Fruit fly (Drosophila melanogaster): Measurements from ENCODE around the gene GC1.

DNA sequence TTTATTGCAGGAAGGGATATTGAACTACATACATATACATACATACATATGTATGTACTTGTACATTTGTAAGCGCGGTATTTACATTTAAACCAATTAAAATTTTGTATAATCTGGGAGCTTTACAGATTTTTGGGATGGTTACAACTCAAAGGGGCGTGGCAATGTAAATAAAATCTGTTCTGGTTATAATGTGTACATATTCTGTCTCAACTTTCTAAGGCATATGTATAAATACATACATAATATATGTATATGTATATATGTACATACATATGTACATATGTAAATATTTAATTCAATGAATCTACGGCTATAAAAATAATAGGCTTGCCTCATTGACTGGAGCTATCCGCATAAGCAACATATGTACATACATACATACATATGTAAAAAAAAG, 10.1 kb upstream of the GC1 start:
- TF ChIP-seq CG9705 (GFP tag; optimal IDR thresholded peaks at IDR 0.05) (no peak), dmrt93B (GFP tag; optimal IDR thresholded peaks at IDR 0.05) (no peak), Hr78 (GFP tag; optimal IDR thresholded peaks at IDR 0.05) (no peak), usp (GFP tag; optimal IDR thresholded peaks at IDR 0.05) (no peak)
